Fruit fly (Drosophila melanogaster) whole organism, adult: Measurements from ENCODE around the gene CycE.

ENCODE experiments used
- CG12768 ChIP-seq: fragments of 200-800 bp; sonication (Bioruptor generic); optimal IDR thresholded peaks from 2 replicates; lab custom pipeline; 2017; ENCODE audit warnings: missing biosample characterization, missing genetic modification characterization, mild to moderate bottlenecking, moderate library complexity, missing genetic modification reagents
- CG14711 ChIP-seq: fragments of 200-800 bp; sonication (Bioruptor generic); optimal IDR thresholded peaks from 2 replicates; lab custom pipeline; 2018; ENCODE audit warnings: missing biosample characterization, mild to moderate bottlenecking, missing genetic modification characterization, moderate library complexity
- CG7045 ChIP-seq: fragments of 200-800 bp; sonication (Bioruptor generic); optimal IDR thresholded peaks from 2 replicates; lab custom pipeline; 2017; ENCODE audit warnings: missing biosample characterization, mild to moderate bottlenecking, missing genetic modification characterization
- Hr96 ChIP-seq: fragments of 200-800 bp; sonication (Bioruptor generic); optimal IDR thresholded peaks from 2 replicates; lab custom pipeline; 2016; ENCODE audit warnings: missing biosample characterization, missing genetic modification characterization
- tj ChIP-seq: fragments of 200-800 bp; sonication (Bioruptor generic); optimal IDR thresholded peaks from 3 replicates; lab custom pipeline; 2017; ENCODE audit warnings: missing biosample characterization, mild to moderate bottlenecking, missing genetic modification characterization, moderate library complexity

DNA sequence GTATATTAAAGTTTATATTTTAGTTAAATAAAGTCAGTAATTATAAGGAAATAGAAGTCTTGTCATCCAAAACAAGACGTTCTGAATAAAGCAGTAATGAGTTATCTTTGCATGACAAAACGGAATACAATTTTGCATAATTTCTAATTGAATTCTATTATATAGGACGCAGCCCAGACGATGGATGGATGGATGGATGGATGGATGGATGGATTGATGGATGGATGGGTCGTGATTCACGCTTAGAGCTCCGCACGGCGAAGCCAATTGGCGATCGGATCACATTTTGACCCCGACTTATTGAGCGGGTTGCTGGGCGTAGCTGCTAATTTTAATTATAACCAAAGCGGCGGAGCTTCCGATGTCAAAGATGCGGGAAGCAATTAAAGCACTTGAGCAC, 15.5 kb upstream of the CycE start:
- TF ChIP-seq tj (GFP tag; lab: Kevin White, UChicago) (no peak), CG12768 (no peak), CG14711 (tag; lab: Kevin White, UChicago) (no peak), CG7045 (GFP tag; lab: Kevin White, UChicago) (no peak), Hr96 (GFP tag; lab: Kevin White, UChicago) (no peak)
